Worm (Caenorhabditis elegans) whole organism, L4 larva: Measurements from ENCODE around the gene Y54F10BM.3.

Experiments used
- D1046.2 ChIP-seq: fragments of 200-800 bp; sonication (Bioruptor generic); IDR thresholded peaks from 2 replicates; pipeline ENCODE4 v1.3.6; 2022; ENCODE audit warnings: missing genetic modification characterization, missing compliant biosample characterization
- F10B5.3 ChIP-seq: sonication (generic microtip); optimal IDR thresholded peaks from 2 replicates; lab custom pipeline; 2016; ENCODE audit warnings: mild to moderate bottlenecking, missing genetic modification characterization, missing compliant biosample characterization
- Y105C5A.15 ChIP-seq: fragments of 200-800 bp; sonication (Bioruptor generic); IDR thresholded peaks from 2 replicates; pipeline ENCODE4 v1.3.6; 2022; ENCODE audit warnings: missing genetic modification characterization, missing compliant biosample characterization
- ZK337.2 ChIP-seq: fragments of 200-800 bp; sonication (Bioruptor generic); IDR thresholded peaks from 2 replicates; pipeline ENCODE4 v1.3.6; 2022; ENCODE audit warnings: missing genetic modification reagents, missing genetic modification characterization, missing compliant biosample characterization
- aly-2 ChIP-seq: sonication (generic microtip); optimal IDR thresholded peaks from 2 replicates; lab custom pipeline; 2018; ENCODE audit warnings: missing biosample characterization, missing genetic modification characterization
- ama-1 ChIP-seq: fragments of 150-350 bp; optimal IDR thresholded peaks from 2 replicates; lab custom pipeline; 2014; ENCODE audit warnings: inconsistent platforms, mixed read lengths
- attf-4 ChIP-seq: sonication (generic microtip); optimal IDR thresholded peaks from 3 replicates; lab custom pipeline; 2017; ENCODE audit warnings: missing biosample characterization, missing genetic modification characterization
- ceh-20 ChIP-seq: fragments of 200-800 bp; sonication (Bioruptor generic); IDR thresholded peaks from 2 replicates; pipeline ENCODE4 v1.3.6; 2022; ENCODE audit warnings: missing genetic modification reagents, missing genetic modification characterization, missing compliant biosample characterization
- ceh-28 ChIP-seq: fragments of 150-350 bp; optimal IDR thresholded peaks from 2 replicates; lab custom pipeline; 2014; ENCODE audit warnings: missing biosample characterization, missing genetic modification reagents, missing genetic modification characterization
- ceh-62 ChIP-seq: sonication (generic microtip); optimal IDR thresholded peaks from 2 replicates; lab custom pipeline; 2017; ENCODE audit warnings: missing biosample characterization, missing genetic modification characterization
- ces-1 ChIP-seq: fragments of 150-350 bp; sonication (generic microtip); optimal IDR thresholded peaks from 4 replicates; lab custom pipeline; 2014; ENCODE audit warnings: missing biosample characterization, missing genetic modification reagents, missing genetic modification characterization
- daf-16 ChIP-seq, 3 experiments: sonication (generic microtip); optimal IDR thresholded peaks; 2 replicates each; lab custom pipeline; 2016 to 2017; ENCODE audit warnings: missing genetic modification characterization in 3 of 3, missing genetic modification reagents in 3 of 3, mild to moderate bottlenecking in 2 of 3, missing compliant biosample characterization in 2 of 3, missing biosample characterization in 1 of 3, moderate library complexity in 1 of 3
- daf-8 ChIP-seq: fragments of 200-800 bp; sonication (Bioruptor generic); IDR thresholded peaks from 2 replicates; pipeline ENCODE4 v1.3.6; 2022; ENCODE audit warnings: missing genetic modification characterization, missing compliant biosample characterization
- dmd-8 ChIP-seq: fragments of 200-800 bp; sonication (Bioruptor generic); IDR thresholded peaks from 2 replicates; pipeline ENCODE4 v1.3.6; 2022; ENCODE audit warnings: missing genetic modification characterization, missing compliant biosample characterization
- dmd-9 ChIP-seq: fragments of 200-800 bp; sonication (Bioruptor generic); IDR thresholded peaks from 2 replicates; pipeline ENCODE4 v1.3.6; 2022; ENCODE audit warnings: missing genetic modification reagents, missing genetic modification characterization, missing compliant biosample characterization
- fkh-10 ChIP-seq: fragments of 150-350 bp; optimal IDR thresholded peaks from 2 replicates; lab custom pipeline; 2014; ENCODE audit warnings: missing biosample characterization, missing genetic modification reagents, missing genetic modification characterization
- hlh-30 ChIP-seq: sonication (generic microtip); optimal IDR thresholded peaks from 2 replicates; lab custom pipeline; 2017; ENCODE audit warnings: antibody characterized with exemption, mild to moderate bottlenecking, missing genetic modification characterization, missing compliant biosample characterization; ENCODE audit not compliant: insufficient read depth
- hmg-1.1 ChIP-seq: fragments of 200-800 bp; sonication (Bioruptor generic); IDR thresholded peaks from 2 replicates; pipeline ENCODE4 v1.3.6; 2022; ENCODE audit warnings: missing genetic modification reagents, missing genetic modification characterization, missing compliant biosample characterization
- lin-1 ChIP-seq: fragments of 200-800 bp; sonication (Bioruptor generic); IDR thresholded peaks from 2 replicates; pipeline ENCODE4 v1.3.6; 2022; ENCODE audit warnings: missing genetic modification reagents, missing genetic modification characterization, missing compliant biosample characterization
- madf-9 ChIP-seq: fragments of 200-800 bp; sonication (Bioruptor generic); conservative IDR thresholded peaks from 2 replicates; pipeline ENCODE4 v1.3.6; 2022; ENCODE audit warnings: missing genetic modification reagents, missing genetic modification characterization, missing compliant biosample characterization
- mdt-29 ChIP-seq: fragments of 200-800 bp; sonication (Bioruptor generic); IDR thresholded peaks from 2 replicates; pipeline ENCODE4 v1.3.6; 2022; ENCODE audit warnings: missing genetic modification reagents, missing genetic modification characterization, missing compliant biosample characterization
- mxl-3 ChIP-seq: fragments of 200-800 bp; sonication (Bioruptor generic); optimal IDR thresholded peaks from 2 replicates; lab custom pipeline; 2018; ENCODE audit warnings: mild to moderate bottlenecking, missing genetic modification characterization, missing compliant biosample characterization
- nhr-11 ChIP-seq: fragments of 150-350 bp; optimal IDR thresholded peaks from 2 replicates; lab custom pipeline; 2014; ENCODE audit warnings: missing biosample characterization, missing genetic modification characterization
- nhr-28 ChIP-seq: fragments of 150-350 bp; optimal IDR thresholded peaks from 2 replicates; lab custom pipeline; 2014; ENCODE audit warnings: missing biosample characterization, missing genetic modification characterization
- nhr-42 ChIP-seq: fragments of 200-800 bp; sonication (Bioruptor generic); IDR thresholded peaks from 2 replicates; pipeline ENCODE4 v1.3.6; 2022; ENCODE audit warnings: missing genetic modification characterization, missing compliant biosample characterization
- nhr-77 ChIP-seq: fragments of 150-350 bp; optimal IDR thresholded peaks from 2 replicates; lab custom pipeline; 2014; ENCODE audit warnings: missing biosample characterization, missing genetic modification characterization
- pqm-1 ChIP-seq: sonication (generic microtip); optimal IDR thresholded peaks from 2 replicates; lab custom pipeline; 2017; ENCODE audit warnings: missing biosample characterization, missing genetic modification characterization
- saeg-2 ChIP-seq: fragments of 200-800 bp; sonication (Bioruptor generic); IDR thresholded peaks from 2 replicates; pipeline ENCODE4 v1.3.6; 2022; ENCODE audit warnings: missing genetic modification reagents, missing genetic modification characterization, missing compliant biosample characterization
- spr-3 ChIP-seq: fragments of 200-800 bp; sonication (Bioruptor generic); optimal IDR thresholded peaks from 2 replicates; lab custom pipeline; 2018; ENCODE audit warnings: mild to moderate bottlenecking, missing genetic modification characterization, missing compliant biosample characterization
- tra-1 ChIP-seq: fragments of 200-800 bp; sonication (Bioruptor generic); IDR thresholded peaks from 2 replicates; pipeline ENCODE4 v1.3.6; 2022; ENCODE audit warnings: missing genetic modification reagents, missing genetic modification characterization, missing compliant biosample characterization
- vab-7 ChIP-seq: fragments of 200-800 bp; sonication (Bioruptor generic); IDR thresholded peaks from 2 replicates; pipeline ENCODE4 v1.3.6; 2022; ENCODE audit warnings: missing genetic modification reagents, missing genetic modification characterization, missing compliant biosample characterization
- zip-11 ChIP-seq: fragments of 200-800 bp; sonication (Bioruptor generic); IDR thresholded peaks from 2 replicates; pipeline ENCODE4 v1.3.6; 2022; ENCODE audit warnings: missing genetic modification characterization, missing compliant biosample characterization
- ztf-7 ChIP-seq: fragments of 150-350 bp; optimal IDR thresholded peaks from 2 replicates; lab custom pipeline; 2014; ENCODE audit warnings: missing biosample characterization, missing genetic modification characterization

Gene Y54F10BM.3

DNA sequence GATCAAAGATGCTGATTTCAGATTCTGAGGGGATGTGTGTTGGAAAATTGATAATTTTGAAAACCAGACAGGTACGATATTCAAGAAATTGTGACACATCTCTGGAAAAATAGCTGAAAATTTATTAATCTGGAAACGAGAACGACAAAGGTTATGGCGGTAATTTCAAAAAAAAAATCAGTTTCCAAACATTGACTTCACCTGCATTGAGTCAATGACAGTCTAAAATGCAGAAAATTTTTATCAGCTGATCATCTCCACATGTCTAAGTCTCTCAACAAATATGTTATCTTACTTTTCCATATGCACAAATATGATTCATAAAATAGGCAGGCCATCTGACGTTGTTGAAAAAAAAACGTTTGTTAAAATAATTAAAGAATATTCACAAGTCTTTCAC, 9.8 kb upstream of the Y54F10BM.3 start, which contains the start of gene fbxa-48:
Gene fbxa-48, minus strand, starts transcription at position 101 of the 400 bp plus-strand sequence.
- TF ChIP-seq spr-3 (GFP tag; lab: Kevin White, UChicago) (no peak), nhr-11 (tag; lab: Kevin White, UChicago) (no peak), zip-11 (GFP tag; lab: Robert Waterston, UW) (no peak), pqm-1 (tag; lab: Kevin White, UChicago) (peak; percentile 5), ztf-7 (tag; lab: Kevin White, UChicago) (no peak)

DNA sequence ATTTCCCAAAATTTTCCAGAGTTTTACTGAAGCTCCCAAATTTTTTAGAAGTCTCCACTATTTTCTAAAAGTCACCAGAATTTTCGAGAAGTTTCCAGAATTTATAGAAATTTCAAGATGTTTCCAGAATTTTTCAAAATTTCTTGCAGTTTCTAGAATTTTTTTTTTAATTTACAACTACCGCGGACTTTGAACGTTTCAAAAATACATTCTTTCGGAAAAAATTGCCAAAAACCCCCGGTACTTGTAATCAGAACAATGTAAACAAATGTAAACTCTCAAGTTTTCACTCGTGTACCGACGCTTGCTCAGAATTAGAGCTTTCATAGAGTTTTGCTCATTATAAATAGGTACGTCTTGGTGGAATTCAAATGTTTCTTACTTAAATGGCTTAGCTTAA, 9.1 kb upstream of the Y54F10BM.3 start, which contains the start of gene fbxa-39:
Gene fbxa-39, plus strand, starts transcription at position 301 of the 400 bp plus-strand sequence.
- TF ChIP-seq nhr-11 (tag; lab: Kevin White, UChicago): no peak
- TF ChIP-seq ces-1 (GFP tag; lab: Kevin White, UChicago): no peak
- no peak for TF ChIP-seq nhr-28 (tag; lab: Kevin White, UChicago)

DNA sequence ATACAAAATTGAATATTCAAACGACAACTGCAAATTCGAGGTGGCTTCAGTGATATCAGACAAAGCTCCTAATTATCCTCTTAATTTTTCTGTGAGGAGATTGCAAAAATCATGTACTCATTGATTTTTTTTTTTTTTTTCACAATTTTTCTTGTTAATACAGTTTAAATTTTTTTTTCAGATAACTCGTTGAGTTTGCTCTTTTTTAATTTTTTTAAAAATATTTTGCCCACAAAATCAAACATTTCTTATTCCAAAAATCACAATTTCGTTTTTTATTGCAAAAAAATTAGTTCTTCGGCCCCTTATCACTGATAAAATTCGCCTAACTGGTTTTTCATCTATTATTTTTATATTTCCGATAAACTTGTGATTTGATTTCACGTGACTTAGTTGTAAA, 5.0 kb upstream of the Y54F10BM.3 start, which contains the start of gene Y54F10BM.21:
Gene Y54F10BM.21, plus strand, starts transcription at position 301 of the 400 bp plus-strand sequence.
- TF ChIP-seq hmg-1.1 (no peak), nhr-28 (tag; lab: Kevin White, UChicago) (no peak), pqm-1 (tag; lab: Kevin White, UChicago) (no peak), ama-1 (no peak), ceh-28 (no peak), daf-16 (GFP tag; optimal IDR thresholded peaks at IDR 0.05; lab: Kevin White, UChicago) (no peak), daf-16 (tag; optimal IDR thresholded peaks at IDR 0.05; lab: Kevin White, UChicago) (no peak), fkh-10 (GFP tag; lab: Kevin White, UChicago) (no peak), ceh-62 (tag; lab: Kevin White, UChicago) (no peak), F10B5.3 (no peak), saeg-2 (GFP tag; lab: Robert Waterston, UW) (no peak), nhr-42 (GFP tag; lab: Robert Waterston, UW) (no peak), dmd-9 (GFP tag; lab: Robert Waterston, UW) (no peak), zip-11 (GFP tag; lab: Robert Waterston, UW) (no peak), mxl-3 (GFP tag; lab: Kevin White, UChicago) (no peak), tra-1 (GFP tag; lab: Robert Waterston, UW) (no peak), Y105C5A.15 (GFP tag; lab: Robert Waterston, UW) (no peak), lin-1 (GFP tag; lab: Robert Waterston, UW) (no peak), madf-9 (GFP tag; lab: Robert Waterston, UW) (no peak), daf-8 (no peak), attf-4 (no peak)
- TF ChIP-seq, all 104 proteins: peak for 0

DNA sequence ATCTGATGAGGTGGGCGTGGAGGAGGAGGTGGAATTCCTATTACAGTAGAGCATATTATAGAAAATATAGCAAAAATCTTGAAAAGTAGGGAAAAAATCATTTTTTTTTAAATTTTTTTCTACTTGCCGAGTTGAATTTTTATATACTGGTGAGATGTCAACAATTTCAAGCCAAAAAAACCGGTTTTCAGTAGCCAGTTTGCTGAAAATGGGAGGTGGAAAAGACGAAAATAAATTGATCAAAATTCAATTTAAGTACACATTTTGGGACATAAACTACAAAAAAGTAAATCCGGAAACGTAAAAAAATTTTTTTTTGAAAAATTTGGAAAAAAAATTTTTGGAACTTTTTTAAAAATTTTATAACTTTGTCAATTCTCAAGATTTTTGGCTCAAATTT, 2.4 kb upstream of the Y54F10BM.3 start, which contains the start of gene Y54F10BM.23:
Gene Y54F10BM.23, minus strand, starts transcription at position 101 of the 400 bp plus-strand sequence.
- TF ChIP-seq vab-7 (no peak), nhr-11 (tag; lab: Kevin White, UChicago) (no peak), lin-1 (GFP tag; lab: Robert Waterston, UW) (no peak), aly-2 (tag; lab: Kevin White, UChicago) (no peak), nhr-77 (tag; lab: Kevin White, UChicago) (no peak), ceh-20 (GFP tag; lab: Robert Waterston, UW) (no peak), saeg-2 (GFP tag; lab: Robert Waterston, UW) (no peak), mdt-29 (GFP tag; lab: Robert Waterston, UW) (no peak), dmd-8 (GFP tag; lab: Robert Waterston, UW) (no peak)

DNA sequence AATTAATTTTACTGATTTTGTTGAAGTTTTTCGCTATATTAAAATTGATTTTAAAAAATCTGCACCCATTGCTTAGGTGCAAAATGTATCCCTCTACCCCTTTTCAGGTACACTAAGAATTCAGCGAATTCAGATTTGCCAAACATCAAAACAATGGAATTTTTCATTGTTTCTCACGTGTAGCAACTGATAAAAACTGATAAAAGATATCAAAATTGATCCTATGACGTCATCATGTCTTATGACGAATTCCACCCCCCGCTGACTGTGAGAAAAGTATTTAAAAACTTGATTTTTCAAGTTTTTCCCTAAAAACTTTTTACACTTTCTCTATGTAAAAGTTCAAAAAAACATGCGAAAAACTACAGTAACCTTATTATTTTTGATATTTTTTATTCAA, 1.3 kb upstream of the Y54F10BM.3 start, which contains the start of gene Y54F10BM.22:
Gene Y54F10BM.22, plus strand, starts transcription at position 331 of the 400 bp plus-strand sequence.
- no peak for TF ChIP-seq ceh-20 (GFP tag; lab: Robert Waterston, UW)
- peak; percentile 3 for TF ChIP-seq hlh-30
- TF ChIP-seq ZK337.2: no peak
- TF ChIP-seq D1046.2 (GFP tag; lab: Robert Waterston, UW): no peak
